Worm (Caenorhabditis elegans): ENCODE measurements around the gene F32D8.15.

DNA sequence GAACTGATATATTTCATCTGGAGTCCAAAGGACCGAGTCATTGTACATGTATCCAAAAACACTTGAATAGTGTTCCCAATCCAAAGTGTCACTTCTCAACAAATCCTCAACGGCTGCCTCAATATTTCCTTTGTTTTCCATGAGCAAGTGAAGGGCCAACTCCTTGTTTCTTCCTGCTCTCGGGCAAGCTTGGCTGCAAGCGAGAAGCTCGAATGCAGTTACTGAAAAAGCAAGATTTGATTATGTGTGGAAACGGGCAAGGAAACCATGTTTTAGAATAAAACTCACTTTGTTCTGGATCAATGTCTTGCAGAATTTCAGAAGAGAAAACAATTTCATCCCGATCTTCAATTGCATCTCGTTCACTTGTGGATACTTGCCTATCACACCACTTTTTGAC is 49.7 kb upstream of the F32D8.15 start:
- TF ChIP-seq zim-3 (tag; optimal IDR thresholded peaks at IDR 0.05) (no peak), Y95B8A.8 (GFP tag; IDR thresholded peaks at IDR 0.05) (no peak), hrde-1 (tag; optimal IDR thresholded peaks at IDR 0.05; ENCODE audit: borderline replicate concordance) (no peak), egrh-3 (GFP tag; IDR thresholded peaks at IDR 0.05) (no peak), nfya-1 (tag; optimal IDR thresholded peaks at IDR 0.05; ENCODE audit: borderline replicate concordance, insufficient read depth) (no peak), rcor-1 (GFP tag; IDR thresholded peaks at IDR 0.05) (no peak)

Measured in whole organism, young adult.